Fruit fly (Drosophila melanogaster) whole organism, embryonic: ENCODE measurements around the gene Bro.

Experiments
- CG10431 ChIP-seq: fragments of 200-800 bp; sonication (Bioruptor generic); optimal IDR thresholded peaks from 3 replicates; lab custom pipeline; 2018; ENCODE audit warnings: missing biosample characterization, mild to moderate bottlenecking, missing genetic modification characterization
- CG10654 ChIP-seq: fragments of 200-800 bp; sonication (Bioruptor generic); optimal IDR thresholded peaks from 2 replicates; lab custom pipeline; 2016; ENCODE audit warnings: missing biosample characterization, missing genetic modification characterization
- CG13775 ChIP-seq: fragments of 200-800 bp; sonication (Bioruptor generic); optimal IDR thresholded peaks from 3 replicates; lab custom pipeline; 2017; ENCODE audit warnings: missing biosample characterization, mild to moderate bottlenecking, missing genetic modification characterization
- CG14667 ChIP-seq: fragments of 200-800 bp; sonication (Bioruptor generic); IDR thresholded peaks from 2 replicates; pipeline ENCODE4 v1.3.6; 2022; ENCODE audit warnings: missing biosample characterization, missing genetic modification characterization
- CG1529 ChIP-seq: fragments of 200-800 bp; sonication (Bioruptor generic); optimal IDR thresholded peaks from 3 replicates; lab custom pipeline; 2018; ENCODE audit warnings: missing biosample characterization, missing genetic modification characterization
- CG16813 ChIP-seq: fragments of 200-800 bp; sonication (Bioruptor generic); IDR thresholded peaks from 3 replicates; pipeline ENCODE4 v1.3.6; 2022; ENCODE audit warnings: missing biosample characterization, missing genetic modification characterization; ENCODE audit not compliant: partially characterized antibody
- CG16863 ChIP-seq: fragments of 200-800 bp; sonication (Bioruptor generic); optimal IDR thresholded peaks from 3 replicates; lab custom pipeline; 2016; ENCODE audit warnings: missing biosample characterization, missing genetic modification characterization
- CG18764 ChIP-seq: fragments of 200-800 bp; sonication (Bioruptor generic); optimal IDR thresholded peaks from 3 replicates; lab custom pipeline; 2016; ENCODE audit warnings: missing biosample characterization, missing genetic modification characterization
- CG2129 ChIP-seq: fragments of 200-800 bp; sonication (Bioruptor generic); IDR thresholded peaks from 2 replicates; pipeline ENCODE4 v1.3.6; 2022; ENCODE audit warnings: missing biosample characterization, missing genetic modification characterization; ENCODE audit not compliant: partially characterized antibody
- CG3065 ChIP-seq: fragments of 200-800 bp; sonication (Bioruptor generic); optimal IDR thresholded peaks from 2 replicates; lab custom pipeline; 2016; ENCODE audit warnings: missing biosample characterization, missing genetic modification characterization
- CG3407 ChIP-seq: fragments of 200-800 bp; sonication (Bioruptor generic); optimal IDR thresholded peaks from 2 replicates; lab custom pipeline; 2018; ENCODE audit warnings: missing biosample characterization, mild to moderate bottlenecking, missing genetic modification characterization
- CG42726 ChIP-seq: fragments of 200-800 bp; sonication (Bioruptor generic); IDR thresholded peaks from 2 replicates; pipeline ENCODE4 v1.3.6; 2022; ENCODE audit warnings: missing biosample characterization, missing genetic modification characterization; ENCODE audit not compliant: partially characterized antibody
- CG5245 ChIP-seq: fragments of 200-800 bp; sonication (Bioruptor generic); optimal IDR thresholded peaks from 3 replicates; lab custom pipeline; 2016; ENCODE audit warnings: missing biosample characterization, missing genetic modification characterization
- CG6254 ChIP-seq: fragments of 200-800 bp; sonication (Bioruptor generic); optimal IDR thresholded peaks from 3 replicates; lab custom pipeline; 2017; ENCODE audit warnings: mild to moderate bottlenecking, missing biosample characterization, missing genetic modification reagents, missing genetic modification characterization
- CG7271 ChIP-seq: fragments of 200-800 bp; sonication (Bioruptor generic); optimal IDR thresholded peaks from 2 replicates; lab custom pipeline; 2018; ENCODE audit warnings: missing biosample characterization, mild to moderate bottlenecking, missing genetic modification characterization, moderate library complexity
- CG7372 ChIP-seq: fragments of 200-800 bp; sonication (Bioruptor generic); IDR thresholded peaks from 2 replicates; pipeline ENCODE4 v1.3.6; 2022; ENCODE audit warnings: missing biosample characterization, missing genetic modification characterization
- CG8281 ChIP-seq: fragments of 200-800 bp; sonication (Bioruptor generic); optimal IDR thresholded peaks from 2 replicates; lab custom pipeline; 2018; ENCODE audit warnings: missing biosample characterization, mild to moderate bottlenecking, missing genetic modification characterization, moderate library complexity
- CrebB ChIP-seq: fragments of 200-800 bp; sonication (Bioruptor generic); optimal IDR thresholded peaks from 3 replicates; lab custom pipeline; 2018; ENCODE audit warnings: missing biosample characterization, mild to moderate bottlenecking, missing genetic modification characterization
- Dip3 ChIP-seq: fragments of 200-800 bp; sonication (Bioruptor generic); optimal IDR thresholded peaks from 3 replicates; lab custom pipeline; 2016; ENCODE audit warnings: missing biosample characterization, missing genetic modification characterization
- Ets65A ChIP-seq: fragments of 200-800 bp; sonication (Bioruptor generic); peaks from one replicate; lab custom pipeline; 2016; ENCODE audit warnings: missing biosample characterization, missing genetic modification characterization
- HLHmδ ChIP-seq: fragments of 200-800 bp; sonication (Bioruptor generic); optimal IDR thresholded peaks from 2 replicates; lab custom pipeline; 2018; ENCODE audit warnings: missing biosample characterization, mild to moderate bottlenecking, missing genetic modification characterization, moderate library complexity
- HmgZ ChIP-seq: fragments of 200-800 bp; sonication (Bioruptor generic); optimal IDR thresholded peaks from 2 replicates; lab custom pipeline; 2018; ENCODE audit warnings: missing biosample characterization, mild to moderate bottlenecking, missing genetic modification characterization
- Hmx ChIP-seq: fragments of 200-800 bp; sonication (Bioruptor generic); optimal IDR thresholded peaks from 2 replicates; lab custom pipeline; 2016; ENCODE audit warnings: missing biosample characterization, missing genetic modification characterization
- Hr3 ChIP-seq: fragments of 200-800 bp; sonication (Bioruptor generic); optimal IDR thresholded peaks from 3 replicates; lab custom pipeline; 2016; ENCODE audit warnings: missing biosample characterization, missing genetic modification characterization
- Hr51 ChIP-seq, 2 experiments: fragments of 200-800 bp; sonication (Bioruptor generic); optimal IDR thresholded peaks; 2 replicates in 1 of 2; 3 replicates in 1 of 2; lab custom pipeline; 2016 to 2018; ENCODE audit warnings: missing biosample characterization in 2 of 2, missing genetic modification characterization in 2 of 2, mild to moderate bottlenecking in 1 of 2, moderate library complexity in 1 of 2
- Hr78 ChIP-seq, 2 experiments: fragments of 200-800 bp in 1 of 2; fragments of >200 bp in 1 of 2; sonication (Bioruptor generic) in 1 of 2; optimal IDR thresholded peaks; 2 replicates each; lab custom pipeline; 2017 to 2019; ENCODE audit warnings: missing biosample characterization in 2 of 2, missing genetic modification characterization in 2 of 2, mild to moderate bottlenecking in 1 of 2, moderate library complexity in 1 of 2
- PHDP ChIP-seq: fragments of 200-800 bp; sonication (Bioruptor generic); optimal IDR thresholded peaks from 3 replicates; lab custom pipeline; 2018; ENCODE audit warnings: missing biosample characterization, mild to moderate bottlenecking, missing genetic modification characterization, moderate library complexity
- Xbp1 ChIP-seq: fragments of 200-800 bp; sonication (Bioruptor generic); optimal IDR thresholded peaks from 3 replicates; lab custom pipeline; 2016; ENCODE audit warnings: missing biosample characterization, mild to moderate bottlenecking, missing genetic modification characterization
- amos ChIP-seq: fragments of 200-800 bp; sonication (Bioruptor generic); IDR thresholded peaks from 2 replicates; pipeline ENCODE4 v1.3.6; 2022; ENCODE audit warnings: missing biosample characterization, missing genetic modification characterization; ENCODE audit not compliant: partially characterized antibody
- ash1 ChIP-seq: fragments of 200-800 bp; sonication (Bioruptor generic); optimal IDR thresholded peaks from 2 replicates; lab custom pipeline; 2018; ENCODE audit warnings: missing biosample characterization, mild to moderate bottlenecking, missing genetic modification characterization
- az2 ChIP-seq: fragments of 200-800 bp; sonication (Bioruptor generic); optimal IDR thresholded peaks from 3 replicates; lab custom pipeline; 2016; ENCODE audit warnings: missing biosample characterization, missing genetic modification characterization
- cg ChIP-seq: fragments of 200-800 bp; sonication (Bioruptor generic); optimal IDR thresholded peaks from 3 replicates; lab custom pipeline; 2019; ENCODE audit warnings: missing biosample characterization, mild to moderate bottlenecking, missing genetic modification characterization, moderate library complexity
- corto ChIP-seq: fragments of 200-800 bp; sonication (Bioruptor generic); optimal IDR thresholded peaks from 2 replicates; lab custom pipeline; 2016; ENCODE audit warnings: missing biosample characterization, mild to moderate bottlenecking, missing genetic modification characterization, moderate library complexity
- dan ChIP-seq: fragments of 200-800 bp; sonication (Bioruptor generic); IDR thresholded peaks from 2 replicates; pipeline ENCODE4 v1.3.6; 2022; ENCODE audit warnings: missing biosample characterization, missing genetic modification characterization
- fd102C ChIP-seq: fragments of 200-800 bp; sonication (Bioruptor generic); optimal IDR thresholded peaks from 2 replicates; lab custom pipeline; 2018; ENCODE audit warnings: missing biosample characterization, mild to moderate bottlenecking, missing genetic modification characterization, moderate library complexity
- h ChIP-seq: fragments of >200 bp; optimal IDR thresholded peaks from 2 replicates; lab custom pipeline; 2017
- klu ChIP-seq: fragments of 200-800 bp; sonication (Bioruptor generic); IDR thresholded peaks from 2 replicates; pipeline ENCODE4 v1.3.6; 2022; ENCODE audit warnings: missing biosample characterization, missing genetic modification characterization
- mld ChIP-seq: fragments of 200-800 bp; sonication (Bioruptor generic); IDR thresholded peaks from 3 replicates; pipeline ENCODE4 v1.3.6; 2022; ENCODE audit warnings: missing biosample characterization, missing genetic modification characterization; ENCODE audit not compliant: partially characterized antibody
- nerfin-1 ChIP-seq: fragments of 200-800 bp; sonication (Bioruptor generic); optimal IDR thresholded peaks from 3 replicates; lab custom pipeline; 2019; ENCODE audit warnings: missing biosample characterization, mild to moderate bottlenecking, missing genetic modification characterization, moderate library complexity
- odd ChIP-seq: fragments of 200-800 bp; sonication (Bioruptor generic); optimal IDR thresholded peaks from 2 replicates; lab custom pipeline; 2017; ENCODE audit warnings: missing biosample characterization, mild to moderate bottlenecking, missing genetic modification characterization
- phol ChIP-seq: fragments of 200-800 bp; sonication (Bioruptor generic); optimal IDR thresholded peaks from 3 replicates; lab custom pipeline; 2018; ENCODE audit warnings: missing biosample characterization, mild to moderate bottlenecking, missing genetic modification characterization, moderate library complexity
- schlank ChIP-seq: fragments of 200-800 bp; sonication (Bioruptor generic); optimal IDR thresholded peaks from 2 replicates; lab custom pipeline; 2018; ENCODE audit warnings: missing biosample characterization, mild to moderate bottlenecking, missing genetic modification characterization
- sd ChIP-seq: fragments of 200-800 bp; sonication (Bioruptor generic); optimal IDR thresholded peaks from 3 replicates; lab custom pipeline; 2018; ENCODE audit warnings: missing biosample characterization, mild to moderate bottlenecking, missing genetic modification characterization, moderate library complexity
- sens ChIP-seq: fragments of 200-800 bp; sonication (Bioruptor generic); peaks from one replicate; lab custom pipeline; 2016; ENCODE audit warnings: missing biosample characterization, missing genetic modification characterization
- sna ChIP-seq: fragments of 200-800 bp; sonication (Bioruptor generic); IDR thresholded peaks from 2 replicates; pipeline ENCODE4 v1.3.6; 2022; ENCODE audit warnings: missing biosample characterization, missing genetic modification characterization; ENCODE audit not compliant: partially characterized antibody
- sr ChIP-seq: fragments of 200-800 bp; sonication (Bioruptor generic); IDR thresholded peaks from 3 replicates; pipeline ENCODE4 v1.3.6; 2022; ENCODE audit warnings: missing biosample characterization, missing genetic modification characterization
- trem ChIP-seq: fragments of 200-800 bp; optimal IDR thresholded peaks from 3 replicates; lab custom pipeline; 2019; ENCODE audit warnings: missing biosample characterization, mild to moderate bottlenecking, missing genetic modification characterization, moderate library complexity
- unc-4 ChIP-seq: fragments of 200-800 bp; sonication (Bioruptor generic); IDR thresholded peaks from 2 replicates; pipeline ENCODE4 v1.3.6; 2022; ENCODE audit warnings: missing biosample characterization, missing genetic modification characterization; ENCODE audit not compliant: partially characterized antibody
- zen2 ChIP-seq: fragments of 200-800 bp; sonication (Bioruptor generic); IDR thresholded peaks from 3 replicates; pipeline ENCODE4 v1.3.6; 2022; ENCODE audit warnings: missing biosample characterization, missing genetic modification characterization; ENCODE audit not compliant: partially characterized antibody

Gene Bro

dm6 chr3L:1618116-1618727 lies 29.4 kb upstream of the Bro start, which contains the start of the genes CG13926, ABCB7 and CG33230 (continued):
- TF ChIP-seq HmgZ (no peak), Xbp1 (peak; percentile 7), amos (GFP tag; lab: Robert Waterston, UW) (peak; percentile 46; the same call in 1 of the 2 replicates), CG2129 (GFP tag; lab: Robert Waterston, UW) (no peak; the same call in 1 of the 2 replicates), fd102C (no peak), CrebB (tag; lab: Kevin White, UChicago) (no peak), cg (GFP tag; lab: Kevin White, UChicago) (no peak), CG5245 (peak; percentile 14), klu (GFP tag; lab: Robert Waterston, UW) (no peak), dan (GFP tag; lab: Robert Waterston, UW) (no peak), CG3065 (no peak), CG18764 (no peak), CG10431 (GFP tag; lab: Kevin White, UChicago) (peak; percentile 25), sna (GFP tag; lab: Robert Waterston, UW) (no peak), odd (GFP tag; lab: Kevin White, UChicago) (no peak), unc-4 (0 out of 2 replicates have a peak, but pooled peaks have one; percentile 38), CG7271 (tag; lab: Kevin White, UChicago) (no peak), PHDP (tag; lab: Kevin White, UChicago) (no peak), CG7372 (GFP tag; lab: Robert Waterston, UW) (no peak), Dip3 (GFP tag; lab: Kevin White, UChicago) (peak; percentile 1), sr (GFP tag; lab: Robert Waterston, UW) (no peak), Hmx (GFP tag; lab: Kevin White, UChicago) (no peak), Hr51 (GFP tag; optimal IDR thresholded peaks at IDR 0.05; lab: Kevin White, UChicago) (no peak), phol (tag; lab: Kevin White, UChicago) (peak; percentile 52), CG16813 (GFP tag; lab: Robert Waterston, UW) (peak; percentile 43; the same call in 1 of the 3 replicates), sd (tag; lab: Kevin White, UChicago) (no peak), az2 (GFP tag; lab: Kevin White, UChicago) (peak; percentile 8), trem (tag; lab: Kevin White, UChicago) (peak; percentile 65), CG1529 (GFP tag; lab: Kevin White, UChicago) (no peak), Hr78 (GFP tag; optimal IDR thresholded peaks at IDR 0.05; lab: Kevin White, UChicago) (no peak), CG3407 (no peak), CG42726 (GFP tag; lab: Robert Waterston, UW) (no peak), CG13775 (GFP tag; lab: Kevin White, UChicago) (peak; percentile 35), h (no peak), schlank (tag; lab: Kevin White, UChicago) (no peak), Hr3 (no peak), HLHmδ (GFP tag; lab: Kevin White, UChicago) (no peak), zen2 (GFP tag; lab: Robert Waterston, UW) (no peak), mld (no peak), CG16863 (GFP tag; lab: Kevin White, UChicago) (no peak), corto (GFP tag; lab: Kevin White, UChicago) (no peak), ash1 (GFP tag; lab: Kevin White, UChicago) (no peak), nerfin-1 (tag; lab: Kevin White, UChicago) (peak; percentile 33), CG6254 (GFP tag; lab: Kevin White, UChicago) (no peak), sens (peak; percentile 83), Ets65A (GFP tag; lab: Kevin White, UChicago) (peak; percentile 92), CG14667 (no peak), CG10654 (GFP tag; lab: Kevin White, UChicago) (no peak), CG8281 (no peak)
